Worm (Caenorhabditis elegans) whole organism, mixed stage, embryonic: ENCODE results near the gene suca-1.

ENCODE experiments used
- blmp-1 ChIP-seq: fragments of 150-350 bp; optimal IDR thresholded peaks from 2 replicates; lab custom pipeline; 2014; ENCODE audit warnings: missing biosample characterization, missing genetic modification characterization
- nhr-237 ChIP-seq: fragments of 150-350 bp; optimal IDR thresholded peaks from 2 replicates; lab custom pipeline; 2014; ENCODE audit warnings: missing biosample characterization, missing genetic modification characterization
- nhr-28 ChIP-seq: fragments of 150-350 bp; optimal IDR thresholded peaks from 2 replicates; lab custom pipeline; 2014; ENCODE audit warnings: missing biosample characterization, missing genetic modification characterization
- sem-2 ChIP-seq: fragments of 200-800 bp; sonication (Bioruptor generic); optimal IDR thresholded peaks from 2 replicates; lab custom pipeline; 2018; ENCODE audit warnings: mild to moderate bottlenecking, missing genetic modification characterization, missing compliant biosample characterization
- unc-62 ChIP-seq: fragments of 150-350 bp; optimal IDR thresholded peaks from 2 replicates; lab custom pipeline; 2014; ENCODE audit warnings: missing biosample characterization, missing genetic modification reagents, missing genetic modification characterization
- ztf-11 ChIP-seq: fragments of 150-350 bp; optimal IDR thresholded peaks from 2 replicates; lab custom pipeline; 2014; ENCODE audit warnings: missing biosample characterization, missing genetic modification characterization

DNA sequence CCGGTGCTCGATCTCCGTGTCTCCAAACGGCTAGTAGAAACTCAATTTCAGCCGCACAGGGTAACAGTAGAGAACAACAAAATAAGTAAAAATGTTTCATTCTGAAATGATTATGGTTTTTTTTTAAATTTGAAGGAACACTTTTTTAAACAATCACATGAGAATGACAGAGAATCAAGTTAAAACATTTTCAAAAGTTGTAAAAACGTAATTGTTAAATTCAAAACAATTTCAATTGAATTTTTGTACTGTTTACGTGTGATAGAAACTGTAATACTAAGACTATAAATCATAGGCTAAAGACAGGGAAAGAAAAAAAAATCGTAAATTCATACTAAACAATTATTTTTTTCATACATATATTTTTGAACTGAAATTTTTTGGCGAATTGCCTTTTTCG lies 41.3 kb upstream of the suca-1 start, which contains the start of gene pho-7:
- TF ChIP-seq blmp-1 (tag; lab: Kevin White, UChicago): no peak
- TF ChIP-seq ztf-11 (tag; lab: Kevin White, UChicago): no peak
- no peak for TF ChIP-seq nhr-28 (tag; lab: Kevin White, UChicago)
- TF ChIP-seq nhr-237: no peak
- no peak for TF ChIP-seq unc-62 (GFP tag; lab: Kevin White, UChicago)
- TF ChIP-seq sem-2 (GFP tag; lab: Kevin White, UChicago): no peak
